Fruit fly (Drosophila melanogaster) whole organism: ENCODE results near the gene Dpy-30L2.

Experiments
- CG8478 ChIP-seq: fragments of >200 bp; optimal IDR thresholded peaks from 2 replicates; lab custom pipeline; 2018; ENCODE audit warnings: inconsistent platforms
- Dll ChIP-seq: fragments of >200 bp; optimal IDR thresholded peaks from 2 replicates; lab custom pipeline; 2017
- EcR ChIP-seq, 2 experiments: fragments of >200 bp; optimal IDR thresholded peaks; 2 replicates each; lab custom pipeline; 2017; ENCODE audit warnings: missing biosample characterization in 2 of 2, missing genetic modification characterization in 2 of 2, missing genetic modification reagents in 2 of 2
- pan ChIP-seq: fragments of >200 bp; optimal IDR thresholded peaks from 2 replicates; lab custom pipeline; 2017

DNA sequence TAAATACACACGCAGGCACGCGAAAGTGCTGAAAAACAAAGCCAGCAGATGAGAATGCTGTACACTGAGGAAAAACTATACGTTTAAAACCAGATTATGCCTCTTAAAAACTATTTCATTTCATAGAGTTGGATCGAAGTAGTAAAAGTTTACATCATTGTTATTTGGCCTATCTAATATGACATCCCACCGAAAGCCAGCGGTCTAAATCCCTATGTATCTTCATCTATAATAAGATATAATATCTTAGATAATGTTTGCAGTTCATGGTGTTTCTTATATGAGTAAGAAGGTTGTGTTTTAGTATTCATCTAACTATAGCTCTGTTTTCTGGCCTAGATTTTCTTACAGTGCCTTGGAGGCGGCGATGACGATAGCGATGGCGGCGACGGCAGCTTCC lies 37.4 kb downstream of the Dpy-30L2 start:
- TF ChIP-seq pan (lab: Kevin White, UChicago) (no peak), EcR (GFP tag; optimal IDR thresholded peaks at IDR 0.05; lab: Kevin White, UChicago) (no peak), CG8478 (lab: Kevin White, UChicago) (no peak), Dll (no peak)
